Fruit fly (Drosophila melanogaster) Kc167 (cell line): ENCODE data around the gene CG13631.

Experiments
- h ChIP-seq: fragments of >200 bp; optimal IDR thresholded peaks from 3 replicates; lab custom pipeline; 2018; ENCODE audit warnings: missing external identifiers
- psq ChIP-seq: fragments of >200 bp; optimal IDR thresholded peaks from 2 replicates; lab custom pipeline; 2017; ENCODE audit warnings: missing external identifiers
- ttk ChIP-seq: sonication (Bioruptor generic); optimal IDR thresholded peaks from 2 replicates; lab custom pipeline; 2017; ENCODE audit warnings: missing external identifiers

- TF ChIP-seq ttk (lab: Kevin White, UChicago) (no peak), h (lab: Kevin White, UChicago) (no peak), psq (lab: Kevin White, UChicago) (no peak)
These were observed 29.4 kb downstream of the CG13631 start for dm6 chr3R:24798595-24798994.
